Fruit fly (Drosophila melanogaster): ENCODE data around the gene Ddr.

Gene Ddr

dm6 chr2L:6339010-6339897, 86.3 kb downstream of the Ddr start (continued):
- TF ChIP-seq CG8089 (GFP tag; optimal IDR thresholded peaks at IDR 0.05) (no peak), CG10979 (tag; optimal IDR thresholded peaks at IDR 0.05) (peak; percentile 17), CG8359 (GFP tag; optimal IDR thresholded peaks at IDR 0.05; ENCODE audit: borderline replicate concordance) (no peak), kni (GFP tag; optimal IDR thresholded peaks at IDR 0.05) (peak; percentile 97), HLH4C (GFP tag; IDR thresholded peaks at IDR 0.05; ENCODE audit: partially characterized antibody) (no peak), CG6854 (GFP tag; optimal IDR thresholded peaks at IDR 0.05) (no peak), CG10147 (GFP tag; optimal IDR thresholded peaks at IDR 0.05) (no peak), CG3726 (GFP tag; IDR thresholded peaks at IDR 0.05) (no peak), tx (GFP tag; optimal IDR thresholded peaks at IDR 0.05) (peak; percentile 44), CG32767 (GFP tag; IDR thresholded peaks at IDR 0.05) (peak; percentile 60; the same call in 1 of the 2 replicates), Nf-YC (tag; optimal IDR thresholded peaks at IDR 0.05) (peak; percentile 2), CG6689 (GFP tag; IDR thresholded peaks at IDR 0.05) (peak; percentile 43; the same call in 1 of the 2 replicates), usp (GFP tag; optimal IDR thresholded peaks at IDR 0.05) (no peak), grau (tag; optimal IDR thresholded peaks at IDR 0.05) (peak; percentile 95), chn (GFP tag; optimal IDR thresholded peaks at IDR 0.05) (no peak), nau (GFP tag; optimal IDR thresholded peaks at IDR 0.05) (no peak), ham (GFP tag; IDR thresholded peaks at IDR 0.05) (no peak), hbn (GFP tag; IDR thresholded peaks at IDR 0.05; ENCODE audit: partially characterized antibody) (peak; percentile 19; the same call in 1 of the 2 replicates), H2.0 (GFP tag; IDR thresholded peaks at IDR 0.05) (peak; percentile 41; the same call in 1 of the 2 replicates), Hr39 (optimal IDR thresholded peaks at IDR 0.05) (no peak), Gsc (GFP tag; IDR thresholded peaks at IDR 0.05) (no peak), CG2875 (GFP tag; optimal IDR thresholded peaks at IDR 0.05) (no peak), kay (GFP tag; optimal IDR thresholded peaks at IDR 0.05) (no peak), Deaf1 (tag; optimal IDR thresholded peaks at IDR 0.05) (peak; percentile 82), Hr51 (GFP tag; optimal IDR thresholded peaks at IDR 0.05) (peak; percentile 3 to 44), CG13894 (tag; optimal IDR thresholded peaks at IDR 0.05) (no peak), Drgx (GFP tag; IDR thresholded peaks at IDR 0.05) (no peak), ci (GFP tag; IDR thresholded peaks at IDR 0.05) (0 out of 3 replicates have a peak, but pooled peaks have one; percentile 34), zfh1 (GFP tag; IDR thresholded peaks at IDR 0.05) (0 out of 3 replicates have a peak, but pooled peaks have one; percentile 34), lov (optimal IDR thresholded peaks at IDR 0.05) (no peak), lov (GFP tag; IDR thresholded peaks at IDR 0.05) (peak; percentile 4; the same call in 1 of the 3 replicates), prd (optimal IDR thresholded peaks at IDR 0.05) (no peak), prd (GFP tag; IDR thresholded peaks at IDR 0.05) (peak; percentile 33; the same call in 1 of the 3 replicates), seq (GFP tag; IDR thresholded peaks at IDR 0.05) (0 out of 2 replicates have a peak, but pooled peaks have one; percentile 51), CG4617 (GFP tag; optimal IDR thresholded peaks at IDR 0.05; ENCODE audit: borderline replicate concordance) (no peak), CG14014 (GFP tag; IDR thresholded peaks at IDR 0.05) (peak; percentile 47), CG7839 (tag; optimal IDR thresholded peaks at IDR 0.05) (peak; percentile 53), chm (GFP tag; IDR thresholded peaks at IDR 0.05) (peak; percentile 19; the same call in 1 of the 2 replicates), rib (GFP tag; IDR thresholded peaks at IDR 0.05) (no peak), stc (GFP tag; IDR thresholded peaks at IDR 0.05) (no peak), ken (GFP tag; IDR thresholded peaks at IDR 0.05) (no peak), CG34224 (GFP tag; IDR thresholded peaks at IDR 0.05; ENCODE audit: partially characterized antibody) (no peak; the same call in 2 of the 3 replicates), CG7963 (GFP tag; IDR thresholded peaks at IDR 0.05; ENCODE audit: partially characterized antibody) (no peak), CG13624 (GFP tag; optimal IDR thresholded peaks at IDR 0.05) (peak; percentile 39), CG9215 (GFP tag; IDR thresholded peaks at IDR 0.05) (no peak), CG8765 (GFP tag; IDR thresholded peaks at IDR 0.05) (no peak), Fer3 (tag; optimal IDR thresholded peaks at IDR 0.05) (peak; percentile 46)

Measured in whole organism, embryonic.